Fruit fly (Drosophila melanogaster) whole organism: ENCODE results near the gene CG5162.

ENCODE experiments used
- CG8478 ChIP-seq: fragments of >200 bp; optimal IDR thresholded peaks from 2 replicates; lab custom pipeline; 2018; ENCODE audit warnings: inconsistent platforms
- Dll ChIP-seq: fragments of >200 bp; optimal IDR thresholded peaks from 2 replicates; lab custom pipeline; 2017
- EcR ChIP-seq, 2 experiments: fragments of >200 bp; optimal IDR thresholded peaks; 2 replicates each; lab custom pipeline; 2017; ENCODE audit warnings: missing biosample characterization in 2 of 2, missing genetic modification characterization in 2 of 2, missing genetic modification reagents in 2 of 2
- pan ChIP-seq: fragments of >200 bp; optimal IDR thresholded peaks from 2 replicates; lab custom pipeline; 2017
- psq ChIP-seq: fragments of >200 bp; optimal IDR thresholded peaks from 2 replicates; lab custom pipeline; 2017
- usp ChIP-seq: fragments of >200 bp; optimal IDR thresholded peaks from 2 replicates; lab custom pipeline; 2017; ENCODE audit warnings: missing biosample characterization, missing genetic modification characterization, mixed read lengths

The CG5162 gene

dm6 chrX:17181264-17182198 is 33.6 kb upstream of the CG5162 start:
- no peak for TF ChIP-seq usp (GFP tag; lab: Kevin White, UChicago)
- TF ChIP-seq CG8478 (lab: Kevin White, UChicago) = no peak
- TF ChIP-seq pan (lab: Kevin White, UChicago) = no peak

DNA sequence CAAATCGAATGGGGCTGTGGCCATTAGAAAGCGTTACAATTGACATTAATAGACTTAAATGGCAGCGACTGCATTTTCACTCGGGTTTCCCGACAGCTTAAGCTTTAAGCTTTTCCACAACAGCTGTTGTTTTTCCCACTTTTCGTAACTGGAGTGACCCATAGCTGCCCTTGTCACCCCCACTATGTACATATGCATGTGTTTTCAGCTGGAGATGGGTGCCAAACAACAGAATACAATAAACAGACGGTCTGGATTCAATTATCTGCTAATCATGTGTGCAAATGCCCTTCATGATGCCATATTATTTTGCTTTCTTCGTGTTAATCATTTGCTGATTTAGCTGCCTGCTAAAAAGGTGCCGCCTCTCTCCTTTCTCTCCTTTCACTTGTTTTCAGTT is 31.6 kb upstream of the CG5162 start:
- TF ChIP-seq CG8478 (lab: Kevin White, UChicago) = no peak
- TF ChIP-seq EcR (GFP tag; optimal IDR thresholded peaks at IDR 0.05; lab: Kevin White, UChicago) = no peak
- TF ChIP-seq pan (lab: Kevin White, UChicago) = no peak
- no peak for TF ChIP-seq psq (lab: Kevin White, UChicago)
- no peak for TF ChIP-seq Dll (lab: Kevin White, UChicago)
- TF ChIP-seq usp (GFP tag; lab: Kevin White, UChicago) = no peak

DNA sequence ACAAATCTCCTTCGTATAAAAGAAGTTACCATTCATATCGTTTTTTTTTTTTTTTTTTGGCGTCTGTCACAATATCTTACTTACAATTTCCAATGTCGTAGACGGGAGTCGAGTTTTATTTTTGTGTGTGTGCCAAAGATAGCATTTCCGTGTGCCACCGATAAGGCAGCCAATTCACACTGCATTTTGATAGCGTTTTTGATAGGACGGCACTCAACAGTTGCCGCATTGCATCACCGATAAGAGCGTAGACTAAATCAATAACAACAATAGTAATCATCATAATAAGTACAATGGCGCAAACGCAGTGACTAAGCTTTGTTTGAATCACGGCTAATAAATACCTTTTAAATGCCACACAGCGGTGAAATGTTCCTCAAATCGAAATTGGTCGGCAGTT is 28.7 kb upstream of the CG5162 start:
- TF ChIP-seq EcR (GFP tag; optimal IDR thresholded peaks at IDR 0.05; lab: Kevin White, UChicago) = no peak

- TF ChIP-seq pan (lab: Kevin White, UChicago) (no peak), EcR (GFP tag; optimal IDR thresholded peaks at IDR 0.05; lab: Kevin White, UChicago) (no peak), Dll (lab: Kevin White, UChicago) (no peak), psq (lab: Kevin White, UChicago) (no peak), usp (GFP tag; lab: Kevin White, UChicago) (no peak), CG8478 (lab: Kevin White, UChicago) (no peak)
Measured at dm6 chrX:17187495-17187894, 27.6 kb upstream of the CG5162 start.

DNA sequence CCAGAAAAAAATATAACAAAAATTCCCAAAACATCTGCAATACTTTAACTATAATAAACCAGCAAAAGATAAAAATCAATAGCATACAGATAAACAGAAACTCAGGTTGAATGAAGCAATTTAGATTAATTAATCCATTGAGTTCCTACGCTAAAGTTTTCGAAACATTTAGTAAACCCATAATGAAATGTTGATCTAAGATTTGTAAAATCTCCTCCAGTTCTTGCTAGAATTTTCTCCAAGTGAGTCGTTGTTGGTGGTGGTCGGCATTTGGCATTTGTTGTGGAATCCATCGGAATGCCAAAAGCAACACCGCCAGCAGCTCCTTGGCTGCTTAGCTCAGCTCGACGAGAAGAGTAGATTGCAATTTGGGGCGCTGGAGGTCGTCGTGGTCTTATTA is 26.9 kb upstream of the CG5162 start:
- no peak for TF ChIP-seq usp (GFP tag; lab: Kevin White, UChicago)
- no peak for TF ChIP-seq EcR (GFP tag; optimal IDR thresholded peaks at IDR 0.05; lab: Kevin White, UChicago)
- TF ChIP-seq Dll (lab: Kevin White, UChicago) = no peak
- TF ChIP-seq CG8478 (lab: Kevin White, UChicago) = no peak
- no peak for TF ChIP-seq pan (lab: Kevin White, UChicago)
- TF ChIP-seq psq (lab: Kevin White, UChicago) = no peak

DNA sequence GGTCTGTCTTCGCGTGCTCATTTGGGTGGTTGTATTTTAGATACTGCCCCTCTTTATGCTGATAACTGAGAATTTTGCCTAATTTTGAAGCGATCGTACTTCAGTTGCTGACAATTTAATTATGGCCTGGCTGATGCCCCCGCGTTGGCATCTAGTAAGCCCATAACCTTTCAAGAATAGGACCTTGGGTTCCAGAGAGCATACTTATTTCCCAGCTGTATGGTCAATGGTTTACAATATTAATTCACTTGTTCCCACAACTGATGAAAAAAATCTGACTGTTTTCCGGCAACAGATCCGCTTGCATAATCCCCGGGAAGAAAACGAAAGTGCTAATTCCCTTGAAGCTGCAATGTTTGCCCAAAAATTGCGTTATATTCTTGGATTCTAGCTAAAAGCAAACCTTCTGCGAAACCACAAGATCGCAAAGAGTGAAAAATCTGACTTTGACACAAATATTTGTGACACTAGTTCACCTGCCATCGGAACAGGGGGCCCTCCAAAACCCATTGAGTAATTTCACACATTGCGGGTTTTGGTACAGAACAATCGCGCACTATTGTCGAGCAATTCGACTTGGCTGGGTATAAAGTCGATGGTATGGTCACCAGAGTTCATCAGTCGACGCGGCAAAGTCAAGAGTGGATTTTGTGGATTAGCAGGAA is 12.5 kb upstream of the CG5162 start, which contains the start of the genes TTLL1A and CG5070:
Gene TTLL1A (minus strand): TSS at position 101 of the 665 bp plus-strand sequence.
Gene CG5070 (plus strand): TSS at position 615 of the 665 bp plus-strand sequence.
- no peak for TF ChIP-seq pan (lab: Kevin White, UChicago)
- no peak for TF ChIP-seq Dll (lab: Kevin White, UChicago)
- TF ChIP-seq usp (GFP tag; lab: Kevin White, UChicago) = no peak
- TF ChIP-seq psq (lab: Kevin White, UChicago) = no peak
- no peak for TF ChIP-seq CG8478 (lab: Kevin White, UChicago)
- no peak for TF ChIP-seq EcR (GFP tag; optimal IDR thresholded peaks at IDR 0.05; lab: Kevin White, UChicago)

DNA sequence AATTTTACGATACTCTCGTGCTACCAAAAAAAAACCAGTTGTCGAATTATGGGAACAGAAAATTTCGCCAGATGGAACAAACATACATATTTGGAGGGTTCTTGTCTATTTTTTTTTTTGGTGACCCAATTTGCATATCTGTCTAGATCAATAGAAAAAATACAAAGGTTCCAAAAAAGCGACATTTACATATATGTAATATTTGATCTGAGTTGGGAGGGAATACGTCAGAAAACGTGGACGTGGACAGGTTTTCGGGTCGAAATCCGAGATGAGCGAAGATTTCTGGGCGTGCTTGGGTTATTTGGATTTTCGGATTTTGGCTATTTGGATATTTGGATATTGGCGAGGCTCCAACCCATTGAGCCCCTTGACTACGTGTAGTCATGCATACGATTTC is 10.1 kb upstream of the CG5162 start:
- TF ChIP-seq usp (GFP tag; lab: Kevin White, UChicago) (no peak), Dll (lab: Kevin White, UChicago) (no peak), EcR (GFP tag; optimal IDR thresholded peaks at IDR 0.05; lab: Kevin White, UChicago) (no peak), psq (lab: Kevin White, UChicago) (no peak), pan (lab: Kevin White, UChicago) (no peak), CG8478 (lab: Kevin White, UChicago) (no peak)

dm6 chrX:17206046-17206445 is 9.1 kb upstream of the CG5162 start, which contains the start of gene CG32564:
Gene CG32564, plus strand, starts transcription at chrX:17206407.
- TF ChIP-seq Dll (lab: Kevin White, UChicago) = no peak
- no peak for TF ChIP-seq EcR (GFP tag; optimal IDR thresholded peaks at IDR 0.05; lab: Kevin White, UChicago)
- no peak for TF ChIP-seq CG8478 (lab: Kevin White, UChicago)
- TF ChIP-seq pan (lab: Kevin White, UChicago) = no peak
- TF ChIP-seq psq (lab: Kevin White, UChicago) = no peak
- TF ChIP-seq usp (GFP tag; lab: Kevin White, UChicago) = no peak

DNA sequence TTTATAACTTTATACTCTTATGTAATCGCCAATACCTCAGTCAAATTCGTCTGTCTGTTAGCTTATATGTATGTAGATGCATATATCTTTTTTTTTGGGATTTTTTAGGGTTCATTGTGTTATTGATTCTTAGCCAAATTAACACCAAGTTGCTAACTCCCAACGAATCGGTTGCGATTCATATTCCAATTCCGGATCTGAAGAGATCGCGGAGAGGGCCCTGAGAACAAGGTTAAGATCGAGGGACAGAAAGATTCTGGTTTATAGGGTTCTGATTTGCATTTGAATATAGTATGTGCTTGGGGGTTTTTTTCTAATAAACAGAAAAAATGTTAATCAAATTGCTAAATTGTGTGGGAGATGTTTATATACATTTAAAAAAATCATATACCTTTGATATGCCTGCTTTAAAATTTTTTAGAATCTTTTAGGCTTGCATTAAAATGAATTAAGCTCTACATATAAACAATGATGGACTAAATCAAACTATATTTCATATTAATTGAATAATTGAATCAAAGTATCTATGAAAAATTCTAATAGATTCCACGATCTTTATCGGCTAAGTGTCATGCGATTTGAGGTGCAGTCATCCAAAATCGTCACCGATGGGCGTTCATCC is 7.1 kb upstream of the CG5162 start, which contains the start of gene CG32563:
Gene CG32563 (plus strand): TSS at position 572 of the 622 bp plus-strand sequence.
- TF ChIP-seq pan (lab: Kevin White, UChicago) = no peak
- no peak for TF ChIP-seq usp (GFP tag; lab: Kevin White, UChicago)
- TF ChIP-seq CG8478 (lab: Kevin White, UChicago) = no peak
- TF ChIP-seq psq (lab: Kevin White, UChicago) = no peak
- no peak for TF ChIP-seq Dll (lab: Kevin White, UChicago)
- no peak for TF ChIP-seq EcR (GFP tag; optimal IDR thresholded peaks at IDR 0.05; lab: Kevin White, UChicago)

dm6 chrX:17209897-17210296 is 5.2 kb upstream of the CG5162 start, which contains the start of gene CG12995:
Gene CG12995, minus strand, starts transcription at chrX:17209997.
- no peak for TF ChIP-seq pan (lab: Kevin White, UChicago)
- TF ChIP-seq EcR (GFP tag; optimal IDR thresholded peaks at IDR 0.05; lab: Kevin White, UChicago) = no peak
- TF ChIP-seq Dll (lab: Kevin White, UChicago) = no peak
- no peak for TF ChIP-seq psq (lab: Kevin White, UChicago)
- TF ChIP-seq CG8478 (lab: Kevin White, UChicago) = no peak
- no peak for TF ChIP-seq usp (GFP tag; lab: Kevin White, UChicago)
